Worm (Caenorhabditis elegans) whole organism, early embryonic: ENCODE results near the gene srd-66.

ENCODE experiments used
- F13C5.2 ChIP-seq: sonication (generic microtip); optimal IDR thresholded peaks from 2 replicates; lab custom pipeline; 2017; ENCODE audit warnings: mild to moderate bottlenecking, missing genetic modification characterization, inconsistent platforms, missing compliant biosample characterization
- aly-1 ChIP-seq: sonication (generic microtip); optimal IDR thresholded peaks from 2 replicates; lab custom pipeline; 2016; ENCODE audit warnings: missing genetic modification characterization, missing compliant biosample characterization
- ama-1 ChIP-seq: fragments of 150-350 bp; optimal IDR thresholded peaks from 2 replicates; lab custom pipeline; 2014
- ets-7 ChIP-seq: sonication (generic microtip); optimal IDR thresholded peaks from 2 replicates; lab custom pipeline; 2016; ENCODE audit warnings: missing genotype, missing genetic modification characterization, missing compliant biosample characterization
- flt-1 ChIP-seq: fragments of 200-800 bp; sonication (Bioruptor generic); IDR thresholded peaks from 2 replicates; pipeline ENCODE4 v1.3.6; 2022; ENCODE audit warnings: missing genetic modification characterization, missing compliant biosample characterization
- hmbx-1 ChIP-seq: sonication (generic microtip); optimal IDR thresholded peaks from 2 replicates; lab custom pipeline; 2016; ENCODE audit warnings: mild to moderate bottlenecking, missing genetic modification characterization, missing compliant biosample characterization
- hnd-1 ChIP-seq: sonication (generic microtip); optimal IDR thresholded peaks from 2 replicates; lab custom pipeline; 2016; ENCODE audit warnings: missing genetic modification characterization, missing compliant biosample characterization
- pes-1 ChIP-seq: fragments of 200-800 bp; sonication (Bioruptor generic); IDR thresholded peaks from 2 replicates; pipeline ENCODE4 v1.3.6; 2022; ENCODE audit warnings: missing genetic modification reagents, missing genetic modification characterization, missing compliant biosample characterization
- tbx-11 ChIP-seq: fragments of 200-800 bp; sonication (Bioruptor generic); IDR thresholded peaks from 2 replicates; pipeline ENCODE4 v1.3.6; 2022; ENCODE audit warnings: missing genetic modification characterization, missing compliant biosample characterization
- tbx-37 ChIP-seq: fragments of 200-800 bp; sonication (Bioruptor generic); conservative IDR thresholded peaks from 2 replicates; pipeline ENCODE4 v1.3.6; 2022; ENCODE audit warnings: missing genetic modification reagents, missing genetic modification characterization, missing compliant biosample characterization
- tra-4 ChIP-seq: sonication (generic microtip); optimal IDR thresholded peaks from 2 replicates; lab custom pipeline; 2017; ENCODE audit warnings: missing genetic modification characterization, missing compliant biosample characterization

- no peak for TF ChIP-seq hmbx-1 (tag; lab: Kevin White, UChicago)
- TF ChIP-seq flt-1 (GFP tag; lab: Robert Waterston, UW): no peak
- TF ChIP-seq F13C5.2 (tag; lab: Kevin White, UChicago): no peak
- TF ChIP-seq ama-1 (lab: Kevin White, UChicago): no peak
- TF ChIP-seq aly-1 (tag; lab: Kevin White, UChicago): no peak
- no peak for TF ChIP-seq tra-4 (tag; lab: Kevin White, UChicago)
- TF ChIP-seq tbx-11 (GFP tag; lab: Robert Waterston, UW): no peak
- TF ChIP-seq hnd-1 (tag; lab: Kevin White, UChicago): no peak
- TF ChIP-seq pes-1: no peak
- no peak for TF ChIP-seq ets-7
- no peak for TF ChIP-seq tbx-37 (GFP tag; lab: Robert Waterston, UW)
These were observed 23.3 kb upstream of the srd-66 start, which contains the start of gene Y39A3B.1 for ce11 chrIII:2005729-2006128.
